Fruit fly (Drosophila melanogaster): Measurements from ENCODE around the gene Traf4.

DNA sequence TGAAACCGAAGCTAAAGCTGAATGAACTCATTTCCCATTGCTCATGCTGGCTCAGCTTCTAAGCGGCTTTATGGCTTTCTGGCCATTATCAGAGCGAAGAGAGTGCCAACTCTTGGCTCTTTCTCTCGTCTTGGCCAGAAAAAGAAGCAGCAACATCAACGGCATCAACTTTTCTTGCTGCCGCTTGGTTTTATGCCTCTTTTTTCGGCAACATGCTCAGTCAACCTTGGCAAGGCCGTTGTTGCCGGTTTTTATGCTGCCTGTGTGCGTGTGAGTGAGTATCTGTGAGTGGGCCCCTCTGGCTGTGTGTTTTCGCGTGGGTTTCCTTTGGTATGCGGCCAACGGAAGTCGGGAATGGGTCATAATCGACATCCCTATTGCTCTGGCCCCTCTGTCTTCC lies 8.9 kb downstream of the Traf4 start:
- no peak for TF ChIP-seq Sin3A (optimal IDR thresholded peaks at IDR 0.05)
- no peak for TF ChIP-seq psq (optimal IDR thresholded peaks at IDR 0.05)
